Fruit fly (Drosophila melanogaster): Measurements from ENCODE around the gene CG32982.

CG32982 gene

DNA sequence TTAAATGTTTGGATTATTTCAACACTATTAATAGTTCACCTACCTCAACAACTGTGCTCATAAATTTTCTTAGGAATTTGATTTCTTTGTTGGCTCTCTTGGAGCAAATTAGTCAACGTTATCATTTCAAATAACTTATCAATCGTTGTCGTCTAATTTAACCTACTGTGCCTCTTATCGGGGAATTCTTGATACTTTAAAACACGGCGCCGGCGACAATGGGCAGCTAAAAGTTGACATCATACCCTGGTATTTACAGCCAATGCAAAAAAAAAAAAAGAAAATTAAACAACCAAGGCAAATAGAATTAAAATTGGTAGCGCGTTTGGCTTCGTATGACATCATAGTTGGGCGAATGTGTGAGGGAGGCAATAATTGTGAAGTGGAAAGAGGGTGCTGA, 8.7 kb downstream of the CG32982 start:
- peak; percentile 87 for TF ChIP-seq exex (tag; optimal IDR thresholded peaks at IDR 0.05)
- peak; percentile 27 for TF ChIP-seq CG34376 (GFP tag; optimal IDR thresholded peaks at IDR 0.05)
- TF ChIP-seq sug (tag; optimal IDR thresholded peaks at IDR 0.05) = peak; percentile 75
- peak; percentile 16 for TF ChIP-seq Asciz (GFP tag; optimal IDR thresholded peaks at IDR 0.05)
- 0 out of 2 replicates have a peak, but pooled peaks have one; percentile 29 for TF ChIP-seq rib (GFP tag; IDR thresholded peaks at IDR 0.05)
- TF ChIP-seq lola (GFP tag; optimal IDR thresholded peaks at IDR 0.05) = no peak
- peak; percentile 43 for TF ChIP-seq Atf3 (GFP tag; optimal IDR thresholded peaks at IDR 0.05)
- no peak for TF ChIP-seq CG43689 (GFP tag; IDR thresholded peaks at IDR 0.05)
- 0 out of 4 replicates have a peak, but pooled peaks have one; percentile 67 for TF ChIP-seq chinmo (GFP tag; IDR thresholded peaks at IDR 0.05; ENCODE audit: partially characterized antibody)
- no peak for TF ChIP-seq trh (GFP tag; optimal IDR thresholded peaks at IDR 0.05)
- peak; percentile 43; the same call in 1 of the 2 replicates for TF ChIP-seq GATAe (GFP tag; conservative IDR thresholded peaks at IDR 0.05)
- peak; percentile 98 for TF ChIP-seq sd (tag; optimal IDR thresholded peaks at IDR 0.05)
- TF ChIP-seq lab (GFP tag; optimal IDR thresholded peaks at IDR 0.05) = peak; percentile 51
- TF ChIP-seq CG18599 (GFP tag; optimal IDR thresholded peaks at IDR 0.05) = peak; percentile 2
- peak; percentile 3 for TF ChIP-seq CG2120 (GFP tag; optimal IDR thresholded peaks at IDR 0.05)
- 0 out of 3 replicates have a peak, but pooled peaks have one; percentile 24 for TF ChIP-seq CG3726 (GFP tag; IDR thresholded peaks at IDR 0.05)
- TF ChIP-seq mirr (GFP tag; optimal IDR thresholded peaks at IDR 0.05) = peak; percentile 82
- TF ChIP-seq CG14441 (GFP tag; IDR thresholded peaks at IDR 0.05) = peak; percentile 46; the same call in 1 of the 2 replicates
- TF ChIP-seq CG15269 (tag; optimal IDR thresholded peaks at IDR 0.05) = no peak
- TF ChIP-seq CG15011 (GFP tag; optimal IDR thresholded peaks at IDR 0.05) = no peak
- peak; percentile 35 for TF ChIP-seq Hey (tag; optimal IDR thresholded peaks at IDR 0.05)
- peak; percentile 21 for TF ChIP-seq Ets65A (GFP tag)
- peak; percentile 40 for TF ChIP-seq grn (GFP tag; optimal IDR thresholded peaks at IDR 0.05)
- TF ChIP-seq E2f2 (GFP tag; IDR thresholded peaks at IDR 0.05) = peak; percentile 27; the same call in 1 of the 2 replicates
- TF ChIP-seq CG34224 (GFP tag; IDR thresholded peaks at IDR 0.05; ENCODE audit: partially characterized antibody) = no peak
- TF ChIP-seq sens (GFP tag) = peak; percentile 35

DNA sequence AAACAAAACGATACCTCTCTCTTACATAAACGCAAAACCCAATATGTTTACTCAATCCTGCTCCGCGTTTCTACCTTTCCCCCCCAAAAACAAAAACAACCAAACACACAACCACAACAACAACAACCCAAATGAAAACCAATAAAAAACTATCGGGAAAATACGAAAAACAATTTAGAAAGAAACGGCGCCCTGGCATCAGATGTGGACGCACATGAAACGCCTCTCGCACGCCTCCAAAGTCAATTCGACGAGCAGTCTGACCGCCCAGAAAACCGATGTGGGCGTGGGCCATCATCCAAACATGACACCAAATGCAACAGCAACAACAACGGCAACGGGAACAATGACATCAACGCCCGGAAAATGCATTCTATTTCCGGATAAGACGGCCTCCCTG, 9.4 kb downstream of the CG32982 start:
- TF ChIP-seq sr (GFP tag; IDR thresholded peaks at IDR 0.05) (peak; percentile 26; the same call in 1 of the 3 replicates), CG14014 (GFP tag; IDR thresholded peaks at IDR 0.05) (peak; percentile 8; the same call in 1 of the 2 replicates), H2.0 (GFP tag; IDR thresholded peaks at IDR 0.05) (no peak), so (GFP tag; IDR thresholded peaks at IDR 0.05) (peak; percentile 25; the same call in 1 of the 3 replicates), zen (tag; optimal IDR thresholded peaks at IDR 0.05) (no peak), CG4360 (GFP tag; IDR thresholded peaks at IDR 0.05) (peak; percentile 70), CG2199 (GFP tag; IDR thresholded peaks at IDR 0.05) (peak; percentile 62; the same call in 1 of the 3 replicates)

DNA sequence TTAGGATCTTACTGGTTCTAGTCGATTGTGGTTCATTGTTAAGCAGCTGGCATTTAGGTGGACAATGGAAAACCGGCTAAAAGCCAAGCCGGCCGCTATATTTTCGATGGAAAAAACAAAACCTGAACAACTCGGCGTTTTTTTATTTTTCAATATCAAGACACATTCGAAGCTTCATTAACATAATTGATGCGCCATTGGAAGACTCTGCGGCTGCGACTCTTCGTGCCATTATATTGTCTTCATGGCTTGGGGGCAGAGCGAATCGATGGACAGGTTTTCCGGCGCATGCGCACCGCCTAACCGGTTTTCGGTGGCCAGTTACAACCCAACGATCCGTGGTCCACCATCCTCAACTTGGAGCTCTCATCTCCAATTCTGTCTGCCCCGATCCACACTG, 11.2 kb downstream of the CG32982 start:
- no peak for TF ChIP-seq CG13624 (GFP tag; optimal IDR thresholded peaks at IDR 0.05)
- no peak for TF ChIP-seq CG2889 (GFP tag; IDR thresholded peaks at IDR 0.05)
- 0 out of 2 replicates have a peak, but pooled peaks have one; percentile 38 for TF ChIP-seq sna (GFP tag; IDR thresholded peaks at IDR 0.05; ENCODE audit: partially characterized antibody)
- TF ChIP-seq CG34422 (GFP tag; IDR thresholded peaks at IDR 0.05) = 0 out of 3 replicates have a peak, but pooled peaks have one; percentile 31
- TF ChIP-seq MTF-1 (GFP tag; optimal IDR thresholded peaks at IDR 0.05; ENCODE audit: borderline replicate concordance) = no peak
- TF ChIP-seq abd-A (tag; optimal IDR thresholded peaks at IDR 0.05) = peak; percentile 88
- peak; percentile 71 for TF ChIP-seq gsb-n (tag; optimal IDR thresholded peaks at IDR 0.05)
- TF ChIP-seq run (tag; optimal IDR thresholded peaks at IDR 0.05) = peak; percentile 10
- peak; percentile 45 for TF ChIP-seq CG1529 (GFP tag; optimal IDR thresholded peaks at IDR 0.05)
- TF ChIP-seq Hr39 (optimal IDR thresholded peaks at IDR 0.05) = no peak
- TF ChIP-seq Awh (GFP tag; IDR thresholded peaks at IDR 0.05) = peak; percentile 75
- TF ChIP-seq crol (GFP tag; IDR thresholded peaks at IDR 0.05) = no peak
- peak; percentile 70 for TF ChIP-seq sqz (GFP tag; optimal IDR thresholded peaks at IDR 0.05)
- peak; percentile 97; the same call in 3 of the 4 replicates for TF ChIP-seq chinmo (GFP tag; IDR thresholded peaks at IDR 0.05; ENCODE audit: partially characterized antibody)
- peak; percentile 67 for TF ChIP-seq pros (GFP tag; optimal IDR thresholded peaks at IDR 0.05)
- TF ChIP-seq disco-r (GFP tag; optimal IDR thresholded peaks at IDR 0.05) = no peak
- TF ChIP-seq kni (GFP tag; optimal IDR thresholded peaks at IDR 0.05) = peak; percentile 64
- no peak for TF ChIP-seq eyg (GFP tag; optimal IDR thresholded peaks at IDR 0.05)

Measured in whole organism, embryonic.